Fruit fly (Drosophila melanogaster): Measurements from ENCODE around the gene CG31268.

Gene CG31268

DNA sequence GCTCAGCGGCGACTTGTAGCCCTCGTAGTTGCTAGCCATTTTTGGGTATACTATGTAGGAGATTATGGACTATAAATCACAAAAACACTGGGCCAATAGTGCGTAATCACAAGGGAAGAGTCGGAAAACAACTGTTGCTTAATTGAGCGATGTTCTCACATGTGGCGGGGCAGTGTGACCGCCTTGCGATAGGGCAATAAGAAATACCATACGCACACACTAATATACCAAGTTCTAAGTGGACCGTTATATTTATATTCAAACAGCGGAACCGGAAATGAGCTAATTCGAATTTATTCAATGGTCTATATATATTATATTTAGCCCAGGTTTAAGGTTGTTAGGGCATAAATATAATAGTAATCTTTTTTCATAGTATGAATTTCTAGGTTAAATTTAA is 10.6 kb upstream of the CG31268 start, which contains the start of gene Adsl (continued):
- peak; percentile 60 for TF ChIP-seq topi (GFP tag; optimal IDR thresholded peaks at IDR 0.05)
- no peak for TF ChIP-seq ss (GFP tag; optimal IDR thresholded peaks at IDR 0.05)
- TF ChIP-seq Eip75B (GFP tag; optimal IDR thresholded peaks at IDR 0.05), result peak; percentile 60
- TF ChIP-seq Hr39 (GFP tag; optimal IDR thresholded peaks at IDR 0.05), result no peak
- no peak for TF ChIP-seq achi (GFP tag; optimal IDR thresholded peaks at IDR 0.05)
- peak; percentile 34 for TF ChIP-seq CG9139 (GFP tag; optimal IDR thresholded peaks at IDR 0.05)
- TF ChIP-seq lz (GFP tag; optimal IDR thresholded peaks at IDR 0.05), result peak; percentile 60
- TF ChIP-seq fd85E (GFP tag; optimal IDR thresholded peaks at IDR 0.05), result peak; percentile 44
- peak; percentile 46 for TF ChIP-seq pdm3 (GFP tag; optimal IDR thresholded peaks at IDR 0.05)
- peak; percentile 31; the same call in 1 of the 3 replicates for TF ChIP-seq eg (GFP tag; IDR thresholded peaks at IDR 0.05)
- TF ChIP-seq Sox14 (GFP tag; optimal IDR thresholded peaks at IDR 0.05), result peak; percentile 18
- TF ChIP-seq cyc (GFP tag; optimal IDR thresholded peaks at IDR 0.05), result peak; percentile 16
- no peak for TF ChIP-seq CG6854 (GFP tag; optimal IDR thresholded peaks at IDR 0.05)
- no peak for TF ChIP-seq CG3032 (tag; optimal IDR thresholded peaks at IDR 0.05)
- peak; percentile 30 for TF ChIP-seq CG10669 (GFP tag; optimal IDR thresholded peaks at IDR 0.05)
- peak; percentile 49 for TF ChIP-seq acj6 (GFP tag; optimal IDR thresholded peaks at IDR 0.05)
- no peak for TF ChIP-seq Smox (GFP tag; optimal IDR thresholded peaks at IDR 0.05)
- peak; percentile 31 for TF ChIP-seq CG11762 (GFP tag; optimal IDR thresholded peaks at IDR 0.05; ENCODE audit: insufficient read depth)
- peak; percentile 90 for TF ChIP-seq Eip78C (GFP tag)
- peak; percentile 28 for TF ChIP-seq CG8319 (GFP tag; optimal IDR thresholded peaks at IDR 0.05)
- peak; percentile 23 for TF ChIP-seq CG16779 (tag; optimal IDR thresholded peaks at IDR 0.05)
- no peak for TF ChIP-seq Hr4 (GFP tag; optimal IDR thresholded peaks at IDR 0.05)
- no peak for TF ChIP-seq CG6276 (GFP tag; optimal IDR thresholded peaks at IDR 0.05)
- TF ChIP-seq Ets21C (GFP tag; optimal IDR thresholded peaks at IDR 0.05), result no peak
- no peak for TF ChIP-seq CG4318 (GFP tag; optimal IDR thresholded peaks at IDR 0.05)
- TF ChIP-seq Lpt (GFP tag; optimal IDR thresholded peaks at IDR 0.05), result no peak
- no peak for TF ChIP-seq CG8119 (GFP tag; IDR thresholded peaks at IDR 0.05)
- no peak for TF ChIP-seq fkh (GFP tag; optimal IDR thresholded peaks at IDR 0.05)
- TF ChIP-seq dsx (GFP tag; optimal IDR thresholded peaks at IDR 0.05; ENCODE audit: poor library complexity, severe bottlenecking), result peak; percentile 43

DNA sequence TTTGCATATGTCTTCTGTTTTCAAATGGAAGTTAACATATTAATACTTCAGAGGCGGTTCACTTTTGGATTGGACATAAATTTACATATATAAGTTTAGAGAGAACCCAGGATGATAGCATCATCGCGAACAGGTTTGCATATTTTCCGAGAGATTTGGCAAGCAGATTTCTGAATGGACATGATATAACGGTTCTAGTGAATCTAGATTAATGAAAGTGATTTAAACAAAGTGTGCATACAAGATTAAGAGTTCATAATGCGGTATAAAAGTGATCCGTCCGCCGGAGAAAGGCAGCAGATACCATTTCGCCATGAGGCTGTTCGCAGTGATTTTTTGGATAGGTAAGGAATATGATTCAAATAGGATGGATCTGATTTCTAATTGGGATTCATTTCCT is 3.2 kb upstream of the CG31268 start, which contains the start of gene CG5225:
Gene CG5225 (plus strand): TSS at position 301 of the 400 bp plus-strand sequence.
- TF ChIP-seq topi (GFP tag; optimal IDR thresholded peaks at IDR 0.05), result no peak
- no peak for TF ChIP-seq net (GFP tag; optimal IDR thresholded peaks at IDR 0.05)
- no peak for TF ChIP-seq CG6854 (GFP tag; optimal IDR thresholded peaks at IDR 0.05)
- no peak for TF ChIP-seq CG6792 (GFP tag; optimal IDR thresholded peaks at IDR 0.05)

DNA sequence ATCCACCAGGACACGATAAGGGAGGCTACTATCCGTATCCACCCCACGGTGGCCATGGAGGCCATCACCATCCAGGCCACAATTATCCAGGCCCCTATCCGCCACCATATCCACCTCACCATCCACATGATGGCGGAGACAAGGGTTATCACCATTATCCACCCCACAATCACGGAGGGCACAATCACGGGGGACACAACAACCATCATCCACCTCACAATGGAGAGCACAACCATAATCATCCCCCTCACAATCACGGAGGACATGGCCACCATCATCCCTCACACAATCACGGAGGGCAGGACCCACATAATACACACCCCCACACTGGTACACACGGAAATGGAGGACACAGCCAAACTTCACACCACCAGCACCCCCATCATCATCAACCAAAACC is 1.8 kb upstream of the CG31268 start:
- TF ChIP-seq CG1621 (tag; optimal IDR thresholded peaks at IDR 0.05) (no peak), CG7368 (GFP tag; optimal IDR thresholded peaks at IDR 0.05) (peak; percentile 12)

DNA sequence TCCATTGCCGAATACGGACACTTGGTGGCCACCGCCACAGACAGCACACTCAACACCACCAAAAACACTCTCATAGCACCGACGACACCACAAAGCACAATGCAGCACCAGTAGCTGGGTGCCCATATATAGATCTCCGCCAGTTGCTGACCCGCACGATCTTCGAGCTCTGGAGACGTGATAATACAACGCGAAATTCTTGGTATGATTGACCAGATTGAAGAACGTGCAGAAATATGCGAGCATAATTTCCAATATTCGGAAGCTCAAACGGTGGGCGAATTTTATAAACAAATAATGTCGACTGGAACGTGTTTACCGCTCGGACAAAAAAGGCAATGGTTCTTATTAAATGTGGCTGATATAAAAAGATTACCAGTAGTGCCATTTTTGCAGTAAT is 4.3 kb downstream of the CG31268 start, which contains the start of gene CG4009:
Gene CG4009 (minus strand): TSS at position 101 of the 400 bp plus-strand sequence.
- TF ChIP-seq Sox102F (GFP tag; optimal IDR thresholded peaks at IDR 0.05) (no peak), achi (GFP tag; optimal IDR thresholded peaks at IDR 0.05) (no peak), CG8632 (GFP tag; optimal IDR thresholded peaks at IDR 0.05) (no peak)

All from whole organism, prepupa.